Worm (Caenorhabditis elegans): ENCODE results near the gene C07H6.9.
"Not testable (repeated sequence)": the region's sequence is repeated elsewhere in the genome, so short reads cannot be mapped to it uniquely, and the experiment has no call there.

The C07H6.9 gene

ce11 chrIII:7468980-7469379, 30.3 kb downstream of the C07H6.9 start, which contains the start of gene H14A12.5:
TSS of gene H14A12.5 (minus strand) at chrIII:7469080.
- TF ChIP-seq ets-4 (tag; optimal IDR thresholded peaks at IDR 0.05); pros-1 (tag; optimal IDR thresholded peaks at IDR 0.05); hlh-13 (GFP tag; optimal IDR thresholded peaks at IDR 0.05): not testable (repeated sequence)

DNA sequence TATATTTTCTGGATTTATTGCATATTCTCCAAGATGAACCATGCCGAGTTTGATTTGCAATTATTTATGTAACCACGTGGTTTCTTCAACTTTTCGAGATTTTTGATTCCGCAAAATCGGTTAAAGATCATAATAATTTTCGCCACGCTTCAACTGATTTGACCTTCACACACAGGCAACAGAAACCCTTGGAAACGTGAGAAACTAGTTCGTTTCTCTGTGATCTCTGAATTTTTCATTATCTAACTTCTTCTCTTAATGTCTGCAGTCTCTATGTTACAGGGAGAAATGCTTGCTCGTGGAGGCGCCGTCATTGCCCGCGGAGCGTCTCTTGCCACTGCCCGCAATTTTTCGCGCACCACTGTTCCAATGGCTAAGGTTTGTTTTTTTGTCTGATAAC, 33.9 kb downstream of the C07H6.9 start, which contains the start of gene fum-1:
fum-1 (plus strand) TSS at position 259 of the 400 bp plus-strand sequence.
- peak; percentile 9 for TF ChIP-seq hlh-30 (tag; optimal IDR thresholded peaks at IDR 0.05; ENCODE audit: insufficient read depth)
- TF ChIP-seq che-1 (tag; optimal IDR thresholded peaks at IDR 0.05): no peak
- peak; percentile 12 for TF ChIP-seq ceh-18 (tag; optimal IDR thresholded peaks at IDR 0.05)
- peak; percentile 14 for TF ChIP-seq rnt-1 (tag; optimal IDR thresholded peaks at IDR 0.05)
- peak; percentile 31 for TF ChIP-seq nfya-1 (tag; optimal IDR thresholded peaks at IDR 0.05)

DNA sequence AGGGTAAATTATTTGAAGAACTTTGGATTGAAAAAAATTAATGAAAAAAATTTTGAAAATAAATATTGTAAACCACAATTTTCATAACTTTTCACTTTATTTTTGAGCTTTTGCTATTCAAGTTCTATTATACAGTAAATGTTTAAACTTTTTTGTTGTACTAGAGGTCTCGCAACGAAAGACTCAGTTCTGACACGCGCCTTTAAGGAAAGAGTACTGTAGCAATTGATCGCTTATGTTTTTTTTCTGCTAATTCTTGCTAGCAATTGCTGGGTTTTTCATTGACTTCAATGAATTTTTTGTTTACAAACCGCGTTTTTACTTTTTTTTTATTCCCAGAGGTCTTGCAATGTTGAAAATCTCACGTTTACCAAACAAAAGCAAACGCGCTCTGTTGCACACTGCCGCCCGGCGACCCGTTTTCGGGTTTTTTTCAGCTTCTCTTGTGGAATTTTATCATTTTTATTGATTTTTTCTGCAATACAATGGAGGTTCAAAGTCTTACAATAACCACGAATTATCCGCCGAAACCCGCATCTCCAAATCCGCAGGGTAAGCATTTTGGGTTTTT, 35.7 kb downstream of the C07H6.9 start, which contains the start of gene H14A12.3:
H14A12.3 (plus strand) TSS at position 360 of the 571 bp plus-strand sequence.
- TF ChIP-seq pax-1 (tag; optimal IDR thresholded peaks at IDR 0.05): no peak
- TF ChIP-seq elt-2 (tag; optimal IDR thresholded peaks at IDR 0.05): no peak
- TF ChIP-seq C38D4.7 (GFP tag; optimal IDR thresholded peaks at IDR 0.05): no peak
- TF ChIP-seq ref-2 (tag; optimal IDR thresholded peaks at IDR 0.05): no peak
- no peak for TF ChIP-seq sdc-2 (tag; optimal IDR thresholded peaks at IDR 0.05)
- TF ChIP-seq ceh-31 (tag; optimal IDR thresholded peaks at IDR 0.05): no peak
- TF ChIP-seq sox-4 (tag; optimal IDR thresholded peaks at IDR 0.05): no peak
- no peak for TF ChIP-seq ceh-19 (GFP tag; optimal IDR thresholded peaks at IDR 0.05)
- no peak for TF ChIP-seq unc-55 (GFP tag; optimal IDR thresholded peaks at IDR 0.05)
- no peak for TF ChIP-seq ets-4 (tag; optimal IDR thresholded peaks at IDR 0.05)
- no peak for TF ChIP-seq che-1 (tag; optimal IDR thresholded peaks at IDR 0.05)
- no peak for TF ChIP-seq hlh-8 (tag; optimal IDR thresholded peaks at IDR 0.05)
- no peak for TF ChIP-seq unc-42 (tag; optimal IDR thresholded peaks at IDR 0.05)
- TF ChIP-seq dve-1 (tag; optimal IDR thresholded peaks at IDR 0.05): no peak
- no peak for TF ChIP-seq ceh-48 (tag; optimal IDR thresholded peaks at IDR 0.05)

ce11 chrIII:7462295-7462694, 37.0 kb downstream of the C07H6.9 start, which contains the start of gene fipr-20:
TSS of gene fipr-20 (minus strand) at chrIII:7462395.
- TF ChIP-seq fkh-10 (GFP tag; optimal IDR thresholded peaks at IDR 0.05) (no peak), lim-6 (tag; optimal IDR thresholded peaks at IDR 0.05) (no peak), ceh-18 (tag; optimal IDR thresholded peaks at IDR 0.05) (no peak), rnt-1 (tag; optimal IDR thresholded peaks at IDR 0.05) (no peak), che-1 (tag; optimal IDR thresholded peaks at IDR 0.05) (no peak), mec-3 (tag; optimal IDR thresholded peaks at IDR 0.05; ENCODE audit: borderline replicate concordance) (no peak), lin-11 (tag; optimal IDR thresholded peaks at IDR 0.05) (no peak), ceh-34 (tag; optimal IDR thresholded peaks at IDR 0.05) (no peak), ahr-1 (tag; optimal IDR thresholded peaks at IDR 0.05) (no peak), ttx-3 (tag; optimal IDR thresholded peaks at IDR 0.05) (no peak), pax-1 (tag; optimal IDR thresholded peaks at IDR 0.05) (no peak), unc-86 (tag; optimal IDR thresholded peaks at IDR 0.05) (no peak), F13H6.1 (tag; optimal IDR thresholded peaks at IDR 0.05) (no peak), dmd-4 (tag; optimal IDR thresholded peaks at IDR 0.05; ENCODE audit: borderline replicate concordance) (no peak), hlh-30 (tag; optimal IDR thresholded peaks at IDR 0.05; ENCODE audit: insufficient read depth) (no peak), zip-5 (tag; optimal IDR thresholded peaks at IDR 0.05) (no peak), tbx-2 (tag; optimal IDR thresholded peaks at IDR 0.05) (no peak), elt-4 (tag; optimal IDR thresholded peaks at IDR 0.05) (no peak), ceh-14 (tag; optimal IDR thresholded peaks at IDR 0.05) (no peak), eyg-1 (tag; optimal IDR thresholded peaks at IDR 0.05) (no peak)

Data from whole organism, late embryonic.